Worm (Caenorhabditis elegans): Measurements from ENCODE around the gene mif-4.

DNA sequence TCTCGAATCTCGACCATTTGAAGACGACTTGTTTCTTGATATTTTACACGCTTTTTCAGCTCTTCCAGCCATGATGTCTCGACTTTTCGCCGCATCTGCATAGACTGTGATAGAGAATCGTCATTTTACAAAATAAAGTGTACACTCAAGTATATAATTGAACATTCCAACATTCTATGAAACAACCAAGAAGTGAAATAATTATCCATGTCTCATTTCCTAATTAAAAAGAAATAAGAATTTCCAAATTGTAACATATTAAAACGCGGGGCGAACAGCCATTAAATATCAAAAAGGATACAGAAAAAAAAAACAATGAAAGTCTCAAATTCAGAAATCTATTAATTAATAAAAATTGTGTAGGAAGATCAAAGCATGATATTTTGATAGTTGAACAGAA lies 37.2 kb upstream of the mif-4 start, which contains the start of gene smg-3:
- TF ChIP-seq ztf-1 (GFP tag; conservative IDR thresholded peaks at IDR 0.05) (no peak), zag-1 (tag; optimal IDR thresholded peaks at IDR 0.05) (no peak), egl-27 (tag; optimal IDR thresholded peaks at IDR 0.05) (no peak), fos-1 (tag; optimal IDR thresholded peaks at IDR 0.05) (no peak), lin-11 (tag; optimal IDR thresholded peaks at IDR 0.05) (no peak), unc-55 (GFP tag; optimal IDR thresholded peaks at IDR 0.05) (no peak), mab-5 (tag; optimal IDR thresholded peaks at IDR 0.05) (no peak), elt-1 (tag; optimal IDR thresholded peaks at IDR 0.05) (no peak)

Data from whole organism, L2 larva.